Fruit fly (Drosophila melanogaster) whole organism, prepupa: ENCODE results near the gene CG16723.

Experiments used
- Blimp-1 ChIP-seq: fragments of 200-800 bp; sonication (Bioruptor generic); optimal IDR thresholded peaks from 3 replicates; lab custom pipeline; 2017; ENCODE audit warnings: missing biosample characterization, missing genetic modification characterization, mild to moderate bottlenecking, moderate library complexity, missing genetic modification reagents
- CG10631 ChIP-seq: fragments of 200-800 bp; sonication (Bioruptor generic); optimal IDR thresholded peaks from 2 replicates; lab custom pipeline; 2016; ENCODE audit warnings: missing biosample characterization, missing genetic modification characterization
- CG11294 ChIP-seq: fragments of 200-800 bp; sonication (Bioruptor generic); IDR thresholded peaks from 2 replicates; pipeline ENCODE4 v1.3.6; 2022; ENCODE audit warnings: missing biosample characterization, missing genetic modification characterization
- CG16779 ChIP-seq: fragments of 200-800 bp; sonication (Bioruptor generic); optimal IDR thresholded peaks from 3 replicates; lab custom pipeline; 2017; ENCODE audit warnings: missing biosample characterization, mild to moderate bottlenecking, missing genetic modification characterization
- CG31627 ChIP-seq: fragments of 200-800 bp; sonication (Bioruptor generic); optimal IDR thresholded peaks from 3 replicates; lab custom pipeline; 2016; ENCODE audit warnings: missing biosample characterization, missing genetic modification characterization
- CG32006 ChIP-seq: fragments of 200-800 bp; sonication (Bioruptor generic); optimal IDR thresholded peaks from 3 replicates; lab custom pipeline; 2017; ENCODE audit warnings: missing biosample characterization, mild to moderate bottlenecking, missing genetic modification characterization
- CG6808 ChIP-seq: fragments of 200-800 bp; sonication (Bioruptor generic); optimal IDR thresholded peaks from 3 replicates; lab custom pipeline; 2017; ENCODE audit warnings: missing biosample characterization, missing genetic modification characterization, mild to moderate bottlenecking, moderate library complexity, missing genetic modification reagents
- CG7368 ChIP-seq: fragments of 200-800 bp; sonication (Bioruptor generic); optimal IDR thresholded peaks from 3 replicates; lab custom pipeline; 2016; ENCODE audit warnings: missing biosample characterization, missing genetic modification characterization
- Eip75B ChIP-seq: fragments of 200-800 bp; sonication (Bioruptor generic); optimal IDR thresholded peaks from 3 replicates; lab custom pipeline; 2016; ENCODE audit warnings: missing biosample characterization, missing genetic modification characterization
- Ets96B ChIP-seq: fragments of 200-800 bp; optimal IDR thresholded peaks from 2 replicates; lab custom pipeline; 2019; ENCODE audit warnings: missing biosample characterization, mild to moderate bottlenecking, missing genetic modification characterization, moderate library complexity
- Gug ChIP-seq: fragments of 200-800 bp; sonication (Bioruptor generic); IDR thresholded peaks from 2 replicates; pipeline ENCODE4 v1.3.6; 2022; ENCODE audit warnings: missing biosample characterization, missing genetic modification characterization
- Hr38 ChIP-seq: sonication (Bioruptor generic); optimal IDR thresholded peaks from 2 replicates; lab custom pipeline; 2016; ENCODE audit warnings: missing biosample characterization, missing genetic modification characterization
- Hr39 ChIP-seq: fragments of 200-800 bp; sonication (Bioruptor generic); optimal IDR thresholded peaks from 2 replicates; lab custom pipeline; 2016; ENCODE audit warnings: missing biosample characterization, missing genetic modification characterization
- Hr4 ChIP-seq: fragments of 200-800 bp; sonication (Bioruptor generic); optimal IDR thresholded peaks from 3 replicates; lab custom pipeline; 2016; ENCODE audit warnings: missing biosample characterization, missing genetic modification characterization
- Lpt ChIP-seq: fragments of 200-800 bp; sonication (Bioruptor generic); optimal IDR thresholded peaks from 3 replicates; lab custom pipeline; 2016; ENCODE audit warnings: missing biosample characterization, missing genetic modification characterization
- Sox102F ChIP-seq: fragments of 200-800 bp; sonication (Bioruptor generic); optimal IDR thresholded peaks from 2 replicates; lab custom pipeline; 2016; ENCODE audit warnings: missing biosample characterization, mild to moderate bottlenecking, missing genetic modification characterization
- Sox14 ChIP-seq: fragments of 200-800 bp; sonication (Bioruptor generic); optimal IDR thresholded peaks from 3 replicates; lab custom pipeline; 2016; ENCODE audit warnings: missing biosample characterization, missing genetic modification characterization
- achi ChIP-seq: fragments of 200-800 bp; sonication (Bioruptor generic); optimal IDR thresholded peaks from 3 replicates; lab custom pipeline; 2016; ENCODE audit warnings: missing biosample characterization, missing genetic modification characterization
- dac ChIP-seq: fragments of 200-800 bp; sonication (Bioruptor generic); optimal IDR thresholded peaks from 2 replicates; lab custom pipeline; 2017; ENCODE audit warnings: missing biosample characterization, mild to moderate bottlenecking, missing genetic modification characterization
- dsx ChIP-seq: fragments of 200-800 bp; optimal IDR thresholded peaks from 3 replicates; lab custom pipeline; 2019; ENCODE audit warnings: missing biosample characterization, mild to moderate bottlenecking, missing genetic modification characterization, moderate library complexity; ENCODE audit not compliant: poor library complexity, severe bottlenecking
- esn ChIP-seq: fragments of 200-800 bp; sonication (Bioruptor generic); optimal IDR thresholded peaks from 2 replicates; lab custom pipeline; 2016; ENCODE audit warnings: missing biosample characterization, mild to moderate bottlenecking, missing genetic modification characterization, moderate library complexity
- fd59A ChIP-seq: fragments of 200-800 bp; sonication (Bioruptor generic); optimal IDR thresholded peaks from 2 replicates; lab custom pipeline; 2017; ENCODE audit warnings: missing biosample characterization, mild to moderate bottlenecking, missing genetic modification characterization, missing genetic modification reagents
- pdm3 ChIP-seq: fragments of 200-800 bp; sonication (Bioruptor generic); optimal IDR thresholded peaks from 3 replicates; lab custom pipeline; 2016; ENCODE audit warnings: missing biosample characterization, missing genetic modification characterization
- ss ChIP-seq, 2 experiments: fragments of 200-800 bp; sonication (Bioruptor generic); optimal IDR thresholded peaks; 2 replicates in 1 of 2; 3 replicates in 1 of 2; lab custom pipeline; 2017 to 2018; ENCODE audit warnings: mild to moderate bottlenecking in 2 of 2, missing biosample characterization in 2 of 2, missing genetic modification characterization in 2 of 2, moderate library complexity in 1 of 2
- topi ChIP-seq: fragments of 200-800 bp; sonication (Bioruptor generic); optimal IDR thresholded peaks from 3 replicates; lab custom pipeline; 2016; ENCODE audit warnings: missing biosample characterization, missing genetic modification characterization
- vri ChIP-seq: fragments of 200-800 bp; sonication (Bioruptor generic); optimal IDR thresholded peaks from 3 replicates; lab custom pipeline; 2016; ENCODE audit warnings: missing biosample characterization, mild to moderate bottlenecking, missing genetic modification characterization

Gene CG16723

DNA sequence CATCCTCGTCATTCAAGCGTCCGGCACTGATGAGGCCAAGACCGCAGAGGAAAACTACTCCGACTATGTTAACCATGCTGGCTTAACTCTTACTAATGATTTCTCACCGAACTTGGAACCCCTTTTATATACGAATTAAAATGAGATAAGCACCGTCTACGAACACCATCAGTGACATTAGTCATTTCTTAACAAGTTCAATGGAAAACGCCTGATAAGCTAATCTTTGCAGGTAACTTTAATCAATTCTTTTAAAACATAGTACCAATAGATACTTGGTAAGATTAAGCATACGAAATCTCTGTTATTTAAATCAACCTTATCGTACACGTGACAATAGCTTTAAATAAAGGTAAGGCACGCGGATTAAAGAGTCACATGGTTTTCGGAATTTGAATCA lies 6.4 kb downstream of the CG16723 start, which contains the start of gene CG10182:
CG10182 (minus strand) TSS at position 101 of the 400 bp plus-strand sequence.
- TF ChIP-seq Hr39 (GFP tag; lab: Kevin White, UChicago), result no peak
- no peak for TF ChIP-seq CG7368

DNA sequence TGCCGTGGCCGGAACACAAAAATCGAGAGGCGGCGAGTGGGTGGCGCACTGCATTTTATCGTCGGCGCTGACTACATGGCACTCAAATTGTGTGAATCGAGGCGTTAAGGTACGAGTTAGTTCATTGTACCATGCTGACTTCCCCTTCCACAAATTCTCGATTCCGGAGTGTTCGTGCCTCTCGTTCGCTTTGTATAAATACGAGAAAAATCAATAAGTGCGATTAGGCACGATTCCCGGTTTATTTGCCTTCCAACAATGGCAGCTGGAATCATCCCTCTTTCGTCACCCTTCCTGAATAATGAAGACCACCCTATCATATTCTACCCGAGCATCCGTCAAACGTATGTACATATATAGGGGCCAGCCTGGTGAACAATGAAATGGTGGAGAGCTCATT lies 19.5 kb downstream of the CG16723 start:
- TF ChIP-seq Blimp-1 (GFP tag; lab: Kevin White, UChicago) (no peak), ss (GFP tag; optimal IDR thresholded peaks at IDR 0.05; lab: Kevin White, UChicago) (no peak)

DNA sequence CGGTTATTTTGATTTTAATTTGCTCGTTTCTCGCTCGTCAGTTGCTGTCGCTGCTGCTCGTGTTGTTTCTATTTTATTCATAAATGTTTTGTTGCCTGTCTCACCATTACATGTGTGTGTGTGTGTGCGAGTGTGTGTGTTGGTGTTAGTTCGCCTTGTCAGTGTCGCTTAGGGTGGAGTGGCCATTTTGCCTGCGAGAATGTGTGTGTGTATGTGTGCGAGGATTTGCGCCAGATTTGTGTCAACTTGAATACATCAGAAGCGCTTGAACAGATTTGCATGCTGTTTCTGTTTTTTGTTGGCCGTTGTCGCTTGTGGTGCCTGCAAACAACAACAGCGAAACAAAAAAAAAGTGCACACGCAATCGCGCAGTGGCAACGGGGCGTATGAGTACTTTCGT lies 26.9 kb downstream of the CG16723 start:
- no peak for TF ChIP-seq vri (GFP tag; lab: Kevin White, UChicago)
- no peak for TF ChIP-seq CG6808 (GFP tag; lab: Kevin White, UChicago)
- TF ChIP-seq achi, result no peak
- TF ChIP-seq CG7368, result no peak
- no peak for TF ChIP-seq dsx (GFP tag; lab: Kevin White, UChicago)
- no peak for TF ChIP-seq CG31627 (GFP tag; lab: Kevin White, UChicago)
- no peak for TF ChIP-seq CG32006 (GFP tag; lab: Kevin White, UChicago)
- no peak for TF ChIP-seq dac
- no peak for TF ChIP-seq Gug (GFP tag; lab: Robert Waterston, UW)
- TF ChIP-seq pdm3 (GFP tag; lab: Kevin White, UChicago), result no peak
- no peak for TF ChIP-seq CG10631 (GFP tag; lab: Kevin White, UChicago)
- no peak for TF ChIP-seq Hr38
- no peak for TF ChIP-seq Eip75B (GFP tag; lab: Kevin White, UChicago)
- no peak for TF ChIP-seq Hr39 (GFP tag; lab: Kevin White, UChicago)
- no peak for TF ChIP-seq Lpt (GFP tag; lab: Kevin White, UChicago)

DNA sequence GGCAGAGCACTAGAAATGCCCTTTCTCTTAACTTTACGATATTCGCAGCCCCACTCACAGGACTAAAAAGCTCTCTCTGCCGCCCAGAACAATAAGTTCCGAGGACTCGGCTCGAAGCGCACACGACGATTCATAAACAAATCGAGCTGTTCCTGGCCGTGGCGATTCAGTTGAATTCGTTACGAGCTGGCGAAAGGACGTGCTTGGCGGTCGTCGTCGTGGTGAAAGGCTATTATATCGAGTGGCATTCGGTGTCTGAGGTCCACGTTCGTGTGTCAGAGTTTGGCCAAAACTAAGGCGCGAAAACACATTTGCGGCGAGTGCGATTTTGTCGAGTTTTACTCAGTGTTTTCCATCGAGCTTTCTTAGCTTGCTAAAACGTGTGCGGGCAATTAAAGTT lies 38.8 kb downstream of the CG16723 start, which contains the start of gene beat-IV:
beat-IV (plus strand) TSS at position 169 of the 400 bp plus-strand sequence.
- TF ChIP-seq fd59A (GFP tag; lab: Kevin White, UChicago) (no peak), esn (GFP tag; lab: Kevin White, UChicago) (no peak), CG16779 (tag; lab: Kevin White, UChicago) (no peak), Hr4 (GFP tag; lab: Kevin White, UChicago) (no peak), achi (no peak), pdm3 (GFP tag; lab: Kevin White, UChicago) (no peak), Hr38 (no peak), Sox14 (GFP tag; lab: Kevin White, UChicago) (no peak)

DNA sequence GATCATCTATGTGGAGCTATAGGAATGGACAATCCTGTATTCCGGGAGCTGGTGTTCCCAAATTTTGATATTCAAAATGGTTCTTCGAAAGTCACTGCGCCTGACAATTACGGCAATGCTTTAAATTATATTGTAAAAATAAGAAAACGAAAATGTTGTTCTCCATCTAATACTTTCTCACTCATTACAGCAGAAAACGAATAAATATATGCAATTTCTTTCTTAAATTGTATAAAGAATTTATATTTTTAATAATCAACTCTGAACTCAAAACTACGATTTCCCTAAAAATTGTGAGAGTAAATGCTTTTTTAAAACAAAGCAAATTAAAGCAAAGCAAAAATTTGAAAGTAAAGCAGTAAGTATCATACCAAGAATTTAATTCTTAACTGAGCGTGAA lies 39.2 kb downstream of the CG16723 start, which contains the start of gene CG10164:
CG10164 (minus strand) TSS at position 101 of the 400 bp plus-strand sequence.
- no peak for TF ChIP-seq Blimp-1 (GFP tag; lab: Kevin White, UChicago)
- TF ChIP-seq Ets96B, result no peak
- TF ChIP-seq topi, result no peak
- no peak for TF ChIP-seq CG11294 (GFP tag; lab: Robert Waterston, UW)
- TF ChIP-seq Sox102F (GFP tag; lab: Kevin White, UChicago), result no peak
- TF ChIP-seq, all 60 proteins: peak for 0
